Worm (Caenorhabditis elegans): ENCODE measurements around the gene F14H8.2.

DNA sequence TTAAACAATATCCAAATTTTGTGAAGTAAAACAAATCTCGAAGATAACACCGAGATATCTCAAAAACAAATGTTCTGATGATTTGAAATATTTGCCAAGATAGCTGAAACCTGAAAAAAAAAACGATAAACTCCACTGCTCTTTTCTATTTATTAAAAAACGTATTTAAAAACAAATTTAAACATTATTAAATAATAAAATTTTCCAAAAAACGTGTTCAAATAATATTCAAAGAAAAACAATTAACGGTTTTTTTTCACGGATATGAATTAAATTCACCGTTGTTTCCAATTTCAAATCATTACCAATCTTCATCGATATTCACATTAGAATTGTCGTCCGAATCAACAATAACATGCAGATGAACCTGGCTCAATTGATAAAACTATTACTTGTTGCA is 23.9 kb downstream of the F14H8.2 start, which contains the start of gene irld-14:
- no peak for TF ChIP-seq elt-1 (tag; optimal IDR thresholded peaks at IDR 0.05)
- TF ChIP-seq F13H6.1 (tag; optimal IDR thresholded peaks at IDR 0.05), result no peak
- TF ChIP-seq nhr-10 (tag; optimal IDR thresholded peaks at IDR 0.05), result no peak
- TF ChIP-seq fos-1 (tag; optimal IDR thresholded peaks at IDR 0.05), result no peak
- no peak for TF ChIP-seq nhr-12 (tag; optimal IDR thresholded peaks at IDR 0.05)

Measured in whole organism, L2 larva.